Worm (Caenorhabditis elegans): ENCODE results near the gene M03F8.6.

M03F8.6 gene

ce11 chrV:5906252-5906651 lies 48.4 kb downstream of the M03F8.6 start, which contains the start of gene srd-15:
Gene srd-15 (minus strand): TSS chrV:5906352.
- TF ChIP-seq nhr-10 (tag; optimal IDR thresholded peaks at IDR 0.05) (no peak), mes-2 (tag; optimal IDR thresholded peaks at IDR 0.05; ENCODE audit: poor library complexity, severe bottlenecking) (no peak), fkh-10 (GFP tag; optimal IDR thresholded peaks at IDR 0.05) (no peak)
